Worm (Caenorhabditis elegans) whole organism, late embryonic: ENCODE results near the gene ZC373.2.

ENCODE experiments used
- F13H6.1 ChIP-seq: sonication (generic microtip); optimal IDR thresholded peaks from 2 replicates; lab custom pipeline; 2016; ENCODE audit warnings: missing genetic modification characterization, missing compliant biosample characterization
- K02D7.2 ChIP-seq: sonication (generic microtip); optimal IDR thresholded peaks from 2 replicates; lab custom pipeline; 2017; ENCODE audit warnings: mild to moderate bottlenecking, missing genetic modification characterization, missing compliant biosample characterization
- T23F11.4 ChIP-seq: fragments of 200-800 bp; sonication (Bioruptor generic); optimal IDR thresholded peaks from 2 replicates; lab custom pipeline; 2018; ENCODE audit warnings: mild to moderate bottlenecking, missing genetic modification characterization, missing compliant biosample characterization
- ama-1 ChIP-seq: fragments of 150-350 bp; optimal IDR thresholded peaks from 2 replicates; lab custom pipeline; 2014
- ceh-18 ChIP-seq: sonication (generic microtip); optimal IDR thresholded peaks from 2 replicates; lab custom pipeline; 2016; ENCODE audit warnings: missing genetic modification characterization, missing compliant biosample characterization
- ceh-24 ChIP-seq: sonication (generic microtip); optimal IDR thresholded peaks from 2 replicates; lab custom pipeline; 2016; ENCODE audit warnings: mild to moderate bottlenecking, missing genetic modification characterization, missing compliant biosample characterization
- ceh-34 ChIP-seq: sonication (generic microtip); optimal IDR thresholded peaks from 2 replicates; lab custom pipeline; 2016; ENCODE audit warnings: mild to moderate bottlenecking, missing genetic modification characterization, missing compliant biosample characterization
- ceh-48 ChIP-seq: sonication (generic microtip); optimal IDR thresholded peaks from 2 replicates; lab custom pipeline; 2016; ENCODE audit warnings: missing genetic modification characterization, inconsistent platforms, missing compliant biosample characterization
- dve-1 ChIP-seq: sonication (generic microtip); optimal IDR thresholded peaks from 2 replicates; lab custom pipeline; 2017; ENCODE audit warnings: antibody characterized with exemption, mild to moderate bottlenecking, missing genetic modification characterization, missing compliant biosample characterization
- elt-2 ChIP-seq: sonication (generic microtip); optimal IDR thresholded peaks from 2 replicates; lab custom pipeline; 2016; ENCODE audit warnings: missing genetic modification reagents, missing genetic modification characterization, missing compliant biosample characterization
- elt-4 ChIP-seq: sonication (generic microtip); optimal IDR thresholded peaks from 2 replicates; lab custom pipeline; 2016; ENCODE audit warnings: missing genetic modification characterization, missing compliant biosample characterization
- eyg-1 ChIP-seq: sonication (generic microtip); optimal IDR thresholded peaks from 2 replicates; lab custom pipeline; 2016; ENCODE audit warnings: missing genotype, missing genetic modification characterization, missing compliant biosample characterization
- fkh-6 ChIP-seq: sonication (generic microtip); optimal IDR thresholded peaks from 2 replicates; lab custom pipeline; 2016; ENCODE audit warnings: missing genetic modification characterization, missing compliant biosample characterization
- gmeb-2 ChIP-seq: sonication (generic microtip); optimal IDR thresholded peaks from 2 replicates; lab custom pipeline; 2016; ENCODE audit warnings: missing genetic modification characterization, inconsistent platforms, missing compliant biosample characterization
- hlh-13 ChIP-seq: fragments of 200-800 bp; sonication (Bioruptor generic); optimal IDR thresholded peaks from 2 replicates; lab custom pipeline; 2018; ENCODE audit warnings: mild to moderate bottlenecking, missing genetic modification characterization, missing compliant biosample characterization
- hlh-15 ChIP-seq: sonication (generic microtip); optimal IDR thresholded peaks from 2 replicates; lab custom pipeline; 2016; ENCODE audit warnings: missing genetic modification characterization, missing compliant biosample characterization
- hlh-8 ChIP-seq: sonication (generic microtip); optimal IDR thresholded peaks from 2 replicates; lab custom pipeline; 2016; ENCODE audit warnings: missing genotype, missing genetic modification characterization, missing compliant biosample characterization
- lim-6 ChIP-seq: sonication (generic microtip); optimal IDR thresholded peaks from 2 replicates; lab custom pipeline; 2016; ENCODE audit warnings: missing genetic modification characterization, missing compliant biosample characterization
- madf-2 ChIP-seq: sonication (generic microtip); optimal IDR thresholded peaks from 2 replicates; lab custom pipeline; 2017; ENCODE audit warnings: missing genetic modification characterization, missing compliant biosample characterization
- nfya-1 ChIP-seq: sonication (generic microtip); optimal IDR thresholded peaks from 2 replicates; lab custom pipeline; 2017; ENCODE audit warnings: missing genetic modification characterization, mild to moderate bottlenecking, missing compliant biosample characterization, antibody characterized with exemption, moderate library complexity
- nhr-11 ChIP-seq: fragments of 150-350 bp; optimal IDR thresholded peaks from 2 replicates; lab custom pipeline; 2014; ENCODE audit warnings: missing biosample characterization, missing genetic modification characterization
- odd-2 ChIP-seq: sonication (generic microtip); optimal IDR thresholded peaks from 2 replicates; lab custom pipeline; 2017; ENCODE audit warnings: antibody characterized with exemption, mild to moderate bottlenecking, missing genetic modification characterization, missing compliant biosample characterization
- pag-3 ChIP-seq: sonication (generic microtip); optimal IDR thresholded peaks from 2 replicates; lab custom pipeline; 2016; ENCODE audit warnings: missing compliant biosample characterization, missing genetic modification characterization, borderline replicate concordance
- pat-9 ChIP-seq: fragments of 200-800 bp; sonication (Bioruptor generic); optimal IDR thresholded peaks from 2 replicates; lab custom pipeline; 2018; ENCODE audit warnings: mild to moderate bottlenecking, missing genetic modification characterization, moderate library complexity, missing compliant biosample characterization
- pax-1 ChIP-seq: fragments of 150-350 bp; optimal IDR thresholded peaks from 2 replicates; lab custom pipeline; 2014; ENCODE audit warnings: missing biosample characterization, missing genetic modification characterization
- pros-1 ChIP-seq: fragments of 150-350 bp; optimal IDR thresholded peaks from 2 replicates; lab custom pipeline; 2014; ENCODE audit warnings: missing biosample characterization, missing genetic modification reagents, missing genetic modification characterization
- sox-2 ChIP-seq: fragments of 200-800 bp; sonication (Bioruptor generic); IDR thresholded peaks from 2 replicates; pipeline ENCODE4 v1.3.6; 2022; ENCODE audit warnings: missing genetic modification reagents, missing genetic modification characterization, missing compliant biosample characterization
- sox-4 ChIP-seq: sonication (generic microtip); optimal IDR thresholded peaks from 2 replicates; lab custom pipeline; 2017; ENCODE audit warnings: mild to moderate bottlenecking, missing genetic modification characterization, inconsistent platforms, missing compliant biosample characterization
- syd-9 ChIP-seq: sonication (generic microtip); optimal IDR thresholded peaks from 2 replicates; lab custom pipeline; 2016; ENCODE audit warnings: mild to moderate bottlenecking, missing genetic modification characterization, moderate library complexity, missing compliant biosample characterization
- ttx-3 ChIP-seq: sonication (generic microtip); optimal IDR thresholded peaks from 2 replicates; lab custom pipeline; 2016; ENCODE audit warnings: missing genetic modification reagents, missing genetic modification characterization, missing compliant biosample characterization
- unc-3 ChIP-seq, 2 experiments: fragments of 200-800 bp in 1 of 2; sonication (Bioruptor generic) in 1 of 2; sonication (generic microtip) in 1 of 2; conservative IDR thresholded peaks in 1 of 2; optimal IDR thresholded peaks in 1 of 2; 2 replicates each; pipeline versions ENCODE4 v1.3.6 to Lab custom; 2016 to 2022; ENCODE audit warnings: missing compliant biosample characterization in 2 of 2, missing genetic modification characterization in 2 of 2, missing genetic modification reagents in 1 of 2
- unc-86 ChIP-seq: sonication (generic microtip); optimal IDR thresholded peaks from 2 replicates; lab custom pipeline; 2016; ENCODE audit warnings: missing genetic modification characterization, missing compliant biosample characterization
- zip-5 ChIP-seq: sonication (generic microtip); optimal IDR thresholded peaks from 2 replicates; lab custom pipeline; 2016; ENCODE audit warnings: missing genetic modification characterization, missing compliant biosample characterization

ZC373.2 gene

DNA sequence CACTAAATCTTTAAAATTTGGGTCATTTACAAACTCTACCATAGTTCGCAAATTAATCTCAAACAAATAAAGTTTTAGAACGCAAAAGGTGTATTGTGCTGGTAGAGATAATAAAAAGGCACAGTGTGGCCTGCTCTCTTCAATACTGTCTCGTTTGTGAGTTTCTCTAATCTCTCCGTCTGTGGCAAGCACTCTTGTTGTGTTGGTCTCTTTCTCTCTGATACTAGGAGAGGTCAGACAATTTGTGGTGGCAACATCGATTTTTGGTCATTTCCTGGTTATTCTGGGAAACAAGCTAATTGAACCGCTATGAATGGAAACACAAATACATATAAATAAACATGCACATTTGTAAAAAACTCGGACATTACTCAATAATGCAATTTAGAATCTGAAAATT is 16.0 kb upstream of the ZC373.2 start, which contains the start of gene ZC373.5:
TSS of gene ZC373.5 (minus strand) at position 159 of the 400 bp plus-strand sequence.
- TF ChIP-seq elt-2 (tag; lab: Kevin White, UChicago) (peak; percentile 36), ama-1 (no peak)

DNA sequence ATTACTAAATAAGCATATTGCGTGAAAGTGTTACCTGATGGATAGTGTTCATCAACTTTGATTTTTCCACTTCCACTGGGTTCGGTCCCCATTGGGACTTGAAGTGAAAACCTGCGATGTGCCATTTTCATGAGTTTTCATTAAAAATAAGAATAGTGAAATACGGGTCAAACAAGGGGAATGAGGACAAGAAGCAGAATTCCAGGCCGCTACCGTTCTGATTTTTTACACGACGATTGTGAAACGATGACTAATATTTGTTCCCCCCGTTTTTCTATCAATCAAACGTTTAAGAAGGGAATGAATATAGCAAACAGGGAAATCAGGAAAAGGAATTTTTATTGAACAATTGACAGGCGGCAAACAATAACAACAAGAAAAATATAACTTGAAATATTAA is 11.5 kb upstream of the ZC373.2 start, which contains the start of gene mlck-1:
TSS of gene mlck-1 (minus strand) at position 101 of the 400 bp plus-strand sequence.
- TF ChIP-seq sox-4 (no peak), sox-2 (GFP tag; lab: Robert Waterston, UW) (no peak), pros-1 (tag; lab: Kevin White, UChicago) (no peak), pat-9 (tag; lab: Kevin White, UChicago) (no peak), T23F11.4 (GFP tag; lab: Kevin White, UChicago) (no peak), K02D7.2 (tag; lab: Kevin White, UChicago) (no peak), hlh-13 (GFP tag; lab: Kevin White, UChicago) (no peak)

DNA sequence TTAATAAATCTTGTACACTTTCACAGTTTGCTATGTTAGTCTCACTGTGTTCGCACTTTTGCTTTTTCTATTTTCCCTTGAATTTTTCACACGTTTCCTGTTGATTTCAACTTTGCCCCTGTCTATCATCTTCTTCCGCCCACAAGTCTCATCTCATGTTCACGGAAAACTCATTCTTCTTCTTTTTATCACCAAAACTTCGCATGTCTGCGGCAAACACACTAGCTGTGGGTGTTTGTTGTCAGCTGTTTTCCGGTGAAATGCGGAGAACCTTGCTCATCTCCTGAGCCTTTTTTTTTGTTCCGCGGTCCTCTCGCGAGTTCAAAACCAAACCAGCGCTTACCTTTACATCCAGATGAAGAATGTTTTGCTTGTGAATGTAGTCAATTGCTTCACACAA is 10.2 kb upstream of the ZC373.2 start:
- TF ChIP-seq ceh-18 (peak; percentile 51), hlh-8 (tag; lab: Kevin White, UChicago) (no peak)

DNA sequence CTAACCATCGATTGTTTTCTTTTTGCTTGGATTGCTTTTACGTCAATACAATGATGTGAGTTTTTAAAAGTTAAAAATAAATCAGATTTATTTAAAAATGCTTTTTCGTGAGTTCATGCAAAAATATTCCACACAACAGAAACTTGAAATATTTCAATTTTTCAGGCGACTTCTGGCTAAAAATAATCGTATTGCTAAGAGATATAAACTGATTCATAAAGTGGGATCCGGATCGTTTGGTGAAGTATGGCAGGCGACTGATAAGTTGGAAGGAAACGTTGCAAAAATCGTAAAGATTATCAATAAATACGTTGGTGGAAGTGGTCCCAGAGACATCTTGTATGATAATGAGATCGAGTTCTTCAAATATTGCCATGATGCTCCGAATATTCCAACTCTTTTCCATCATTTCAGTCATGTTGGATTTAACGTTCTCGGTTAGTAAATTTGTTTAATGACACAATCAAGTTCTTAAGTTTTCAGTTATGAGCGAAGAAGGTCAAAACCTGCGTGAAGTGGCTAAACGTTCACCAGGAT is 2.3 kb upstream of the ZC373.2 start, which contains the start of gene ZC373.3:
TSS of gene ZC373.3 (plus strand) at position 51 of the 537 bp plus-strand sequence.
- TF ChIP-seq unc-3 (GFP tag; conservative IDR thresholded peaks at IDR 0.05; lab: Robert Waterston, UW) (no peak), unc-3 (tag; optimal IDR thresholded peaks at IDR 0.05; lab: Kevin White, UChicago) (no peak), sox-2 (GFP tag; lab: Robert Waterston, UW) (no peak), nfya-1 (tag; lab: Kevin White, UChicago) (no peak), madf-2 (tag; lab: Kevin White, UChicago) (no peak), gmeb-2 (tag; lab: Kevin White, UChicago) (no peak), ceh-48 (tag; lab: Kevin White, UChicago) (no peak)

DNA sequence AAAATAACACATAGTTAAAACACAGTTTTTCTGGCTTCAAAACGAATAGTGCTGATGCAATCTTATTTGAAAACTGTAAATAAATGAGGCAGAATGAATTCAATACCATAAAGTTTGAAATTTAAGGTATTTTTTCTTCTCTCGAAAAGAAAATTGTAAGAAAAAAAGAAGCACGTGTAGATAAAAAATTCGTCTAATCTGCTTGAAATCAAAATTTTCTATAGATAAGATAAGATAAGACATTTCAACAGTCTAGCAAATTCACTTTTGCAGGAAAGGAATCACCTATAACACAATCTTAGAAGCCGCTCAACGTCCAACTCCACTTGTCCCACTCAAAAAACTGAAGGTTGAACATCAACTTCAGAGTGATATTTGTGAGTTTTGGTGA is 3.8 kb downstream of the ZC373.2 start:
- TF ChIP-seq odd-2 (tag; lab: Kevin White, UChicago) (no peak), nhr-11 (no peak), pax-1 (tag; lab: Kevin White, UChicago) (no peak), eyg-1 (tag; lab: Kevin White, UChicago) (no peak), lim-6 (tag; lab: Kevin White, UChicago) (no peak), ceh-34 (tag; lab: Kevin White, UChicago) (no peak), unc-86 (tag; lab: Kevin White, UChicago) (no peak), F13H6.1 (tag; lab: Kevin White, UChicago) (no peak), K02D7.2 (tag; lab: Kevin White, UChicago) (no peak), ceh-24 (tag; lab: Kevin White, UChicago) (no peak), zip-5 (tag; lab: Kevin White, UChicago) (no peak)

DNA sequence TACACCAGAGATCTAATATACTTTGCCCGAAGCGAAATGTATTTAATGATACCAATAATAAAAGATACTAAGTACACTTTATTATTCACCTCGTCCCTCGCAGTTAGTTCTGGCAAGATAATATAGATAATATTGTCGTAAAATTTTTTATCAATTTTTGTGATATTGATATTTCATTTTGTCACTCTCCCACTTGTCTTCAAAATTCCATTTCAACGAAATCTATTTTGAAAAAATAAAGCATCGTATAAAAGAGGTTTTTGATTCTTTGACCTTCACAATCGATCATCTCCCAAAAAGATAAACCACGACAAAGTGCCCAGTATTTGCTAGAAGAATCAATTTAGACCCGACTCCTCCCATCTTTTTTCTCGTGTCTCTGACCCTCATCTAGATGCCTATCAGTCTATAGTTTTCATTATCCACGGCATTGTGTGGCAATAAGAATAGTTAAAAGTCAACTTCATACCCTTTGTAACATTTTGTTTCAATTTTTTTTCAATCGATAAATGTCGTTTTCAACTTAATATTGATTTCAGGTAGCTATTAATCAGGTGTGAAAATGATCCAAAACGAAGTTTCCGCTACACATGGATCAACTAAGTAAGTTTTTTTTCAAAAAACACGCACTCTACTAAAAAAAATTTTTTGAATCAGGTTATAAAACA is 4.4 kb downstream of the ZC373.2 start, which contains the start of gene cbs-1:
TSS of gene cbs-1 (plus strand) at position 534 of the 668 bp plus-strand sequence.
- TF ChIP-seq syd-9 (tag; lab: Kevin White, UChicago) (no peak), elt-2 (tag; lab: Kevin White, UChicago) (peak; percentile 57), elt-4 (tag; lab: Kevin White, UChicago) (no peak), pag-3 (tag; lab: Kevin White, UChicago) (no peak), fkh-6 (tag; lab: Kevin White, UChicago) (no peak), ttx-3 (tag; lab: Kevin White, UChicago) (no peak), dve-1 (no peak), hlh-15 (no peak)
